Fruit fly (Drosophila melanogaster) whole organism, embryonic: Measurements from ENCODE around the gene Oatp74D.

Experiments
- CG10543 ChIP-seq: fragments of 200-800 bp; sonication (Bioruptor generic); optimal IDR thresholded peaks from 3 replicates; lab custom pipeline; 2017; ENCODE audit warnings: missing biosample characterization, mild to moderate bottlenecking, missing genetic modification characterization, moderate library complexity
- CG11723 ChIP-seq: fragments of 200-800 bp; sonication (Bioruptor generic); optimal IDR thresholded peaks from 2 replicates; lab custom pipeline; 2017; ENCODE audit warnings: missing biosample characterization, mild to moderate bottlenecking, missing genetic modification characterization
- CG15479 ChIP-seq: fragments of 200-800 bp; sonication (Bioruptor generic); optimal IDR thresholded peaks from 3 replicates; lab custom pipeline; 2019; ENCODE audit warnings: missing biosample characterization, mild to moderate bottlenecking, missing genetic modification characterization, moderate library complexity
- CG1792 ChIP-seq: fragments of 200-800 bp; sonication (Bioruptor generic); optimal IDR thresholded peaks from 2 replicates; lab custom pipeline; 2016; ENCODE audit warnings: missing biosample characterization, missing genetic modification characterization
- CG32767 ChIP-seq: fragments of 200-800 bp; sonication (Bioruptor generic); IDR thresholded peaks from 2 replicates; pipeline ENCODE4 v1.3.6; 2022; ENCODE audit warnings: missing biosample characterization, missing genetic modification characterization
- CG4424 ChIP-seq: fragments of 200-800 bp; sonication (Bioruptor generic); optimal IDR thresholded peaks from 3 replicates; lab custom pipeline; 2016; ENCODE audit warnings: missing biosample characterization, missing genetic modification characterization
- CG6813 ChIP-seq: fragments of 200-800 bp; sonication (Bioruptor generic); optimal IDR thresholded peaks from 2 replicates; lab custom pipeline; 2017; ENCODE audit warnings: missing biosample characterization, missing genetic modification characterization, mild to moderate bottlenecking, moderate library complexity, missing genetic modification reagents
- CG7745 ChIP-seq: fragments of 200-800 bp; sonication (Bioruptor generic); optimal IDR thresholded peaks from 2 replicates; lab custom pipeline; 2018; ENCODE audit warnings: missing biosample characterization, mild to moderate bottlenecking, missing genetic modification characterization, moderate library complexity
- CG7987 ChIP-seq: fragments of 200-800 bp; sonication (Bioruptor generic); optimal IDR thresholded peaks from 2 replicates; lab custom pipeline; 2018; ENCODE audit warnings: missing biosample characterization, mild to moderate bottlenecking, missing genetic modification characterization, moderate library complexity
- D19A ChIP-seq: fragments of 200-800 bp; optimal IDR thresholded peaks from 3 replicates; lab custom pipeline; 2019; ENCODE audit warnings: missing biosample characterization, mild to moderate bottlenecking, missing genetic modification characterization, moderate library complexity
- Dp ChIP-seq: fragments of 200-800 bp; sonication (Bioruptor generic); optimal IDR thresholded peaks from 2 replicates; lab custom pipeline; 2018; ENCODE audit warnings: missing biosample characterization, mild to moderate bottlenecking, missing genetic modification characterization, moderate library complexity
- Drgx ChIP-seq: fragments of 200-800 bp; sonication (Bioruptor generic); IDR thresholded peaks from 2 replicates; pipeline ENCODE4 v1.3.6; 2022; ENCODE audit warnings: missing biosample characterization, missing genetic modification characterization
- ERR ChIP-seq: fragments of 200-800 bp; sonication (Bioruptor generic); optimal IDR thresholded peaks from 2 replicates; lab custom pipeline; 2016; ENCODE audit warnings: missing biosample characterization, missing genetic modification characterization
- Hsf ChIP-seq: fragments of 200-800 bp; sonication (Bioruptor generic); optimal IDR thresholded peaks from 3 replicates; lab custom pipeline; 2016; ENCODE audit warnings: missing biosample characterization, missing genetic modification characterization
- Myb ChIP-seq: fragments of 200-800 bp; sonication (Bioruptor generic); optimal IDR thresholded peaks from 2 replicates; lab custom pipeline; 2016; ENCODE audit warnings: missing biosample characterization, missing genetic modification characterization
- Oaz ChIP-seq: fragments of 200-800 bp; sonication (Bioruptor generic); IDR thresholded peaks from 2 replicates; pipeline ENCODE4 v1.3.6; 2022; ENCODE audit warnings: missing biosample characterization, missing genetic modification characterization
- Oli ChIP-seq: fragments of 200-800 bp; sonication (Bioruptor generic); optimal IDR thresholded peaks from 2 replicates; lab custom pipeline; 2018; ENCODE audit warnings: missing biosample characterization, mild to moderate bottlenecking, missing genetic modification characterization, moderate library complexity
- Ravus ChIP-seq: fragments of 200-800 bp; sonication (Bioruptor generic); IDR thresholded peaks from 2 replicates; pipeline ENCODE4 v1.3.6; 2022; ENCODE audit warnings: missing biosample characterization, missing genetic modification characterization
- Sox102F ChIP-seq: fragments of 200-800 bp; sonication (Bioruptor generic); optimal IDR thresholded peaks from 2 replicates; lab custom pipeline; 2018; ENCODE audit warnings: missing biosample characterization, mild to moderate bottlenecking, missing genetic modification characterization, moderate library complexity
- Sry-β ChIP-seq: fragments of 200-800 bp; sonication (Bioruptor generic); optimal IDR thresholded peaks from 2 replicates; lab custom pipeline; 2018; ENCODE audit warnings: missing biosample characterization, mild to moderate bottlenecking, missing genetic modification characterization, moderate library complexity
- TFAM ChIP-seq: fragments of 200-800 bp; sonication (Bioruptor generic); optimal IDR thresholded peaks from 2 replicates; lab custom pipeline; 2017; ENCODE audit warnings: missing biosample characterization, missing genetic modification characterization, inconsistent platforms
- Xrp1 ChIP-seq: fragments of 200-800 bp; sonication (Bioruptor generic); IDR thresholded peaks from 2 replicates; pipeline ENCODE4 v1.3.6; 2022; ENCODE audit warnings: missing biosample characterization, missing genetic modification characterization
- YL-1 ChIP-seq: fragments of 200-800 bp; sonication (Bioruptor generic); optimal IDR thresholded peaks from 3 replicates; lab custom pipeline; 2017; ENCODE audit warnings: missing biosample characterization, mild to moderate bottlenecking, missing genetic modification characterization
- ara ChIP-seq: fragments of 200-800 bp; sonication (Bioruptor generic); IDR thresholded peaks from 2 replicates; pipeline ENCODE4 v1.3.6; 2022; ENCODE audit warnings: missing biosample characterization, missing genetic modification characterization
- ase ChIP-seq: fragments of 200-800 bp; sonication (Bioruptor generic); IDR thresholded peaks from 3 replicates; pipeline ENCODE4 v1.3.6; 2022; ENCODE audit warnings: missing biosample characterization, missing genetic modification characterization
- az2 ChIP-seq: fragments of 200-800 bp; sonication (Bioruptor generic); optimal IDR thresholded peaks from 3 replicates; lab custom pipeline; 2016; ENCODE audit warnings: missing biosample characterization, missing genetic modification characterization
- bcd ChIP-seq: fragments of 200-800 bp; sonication (Bioruptor generic); optimal IDR thresholded peaks from 2 replicates; lab custom pipeline; 2017; ENCODE audit warnings: missing biosample characterization, mild to moderate bottlenecking, missing genetic modification characterization
- cad ChIP-seq: fragments of >200 bp; optimal IDR thresholded peaks from 2 replicates; lab custom pipeline; 2017; ENCODE audit warnings: missing biosample characterization, missing genetic modification characterization
- corto ChIP-seq: fragments of 200-800 bp; sonication (Bioruptor generic); optimal IDR thresholded peaks from 2 replicates; lab custom pipeline; 2016; ENCODE audit warnings: missing biosample characterization, mild to moderate bottlenecking, missing genetic modification characterization, moderate library complexity
- dpn ChIP-seq, 2 experiments: fragments of 200-800 bp; sonication (Bioruptor generic); optimal IDR thresholded peaks; 3 replicates each; lab custom pipeline; 2016; ENCODE audit warnings: missing biosample characterization in 2 of 2, missing genetic modification characterization in 2 of 2
- fru ChIP-seq: fragments of >200 bp; optimal IDR thresholded peaks from 2 replicates; lab custom pipeline; 2017
- insv ChIP-seq, 2 experiments: fragments of 200-800 bp; sonication (Bioruptor generic); optimal IDR thresholded peaks; 3 replicates each; lab custom pipeline; 2016 to 2018; ENCODE audit warnings: missing biosample characterization in 2 of 2, missing genetic modification characterization in 2 of 2
- inv ChIP-seq: fragments of 200-800 bp; sonication (Bioruptor generic); IDR thresholded peaks from 2 replicates; pipeline ENCODE4 v1.3.6; 2022; ENCODE audit warnings: missing biosample characterization, missing genetic modification characterization; ENCODE audit not compliant: partially characterized antibody
- lbe ChIP-seq: fragments of 200-800 bp; sonication (Bioruptor generic); optimal IDR thresholded peaks from 2 replicates; lab custom pipeline; 2016; ENCODE audit warnings: missing biosample characterization, mild to moderate bottlenecking, missing genetic modification characterization
- salm ChIP-seq: fragments of 200-800 bp; sonication (Bioruptor generic); optimal IDR thresholded peaks from 2 replicates; lab custom pipeline; 2018; ENCODE audit warnings: missing biosample characterization, mild to moderate bottlenecking, missing genetic modification characterization
- sens ChIP-seq: fragments of 200-800 bp; sonication (Bioruptor generic); peaks from one replicate; lab custom pipeline; 2016; ENCODE audit warnings: missing biosample characterization, missing genetic modification characterization
- slbo ChIP-seq: fragments of 200-800 bp; sonication (Bioruptor generic); IDR thresholded peaks from 2 replicates; pipeline ENCODE4 v1.3.6; 2022; ENCODE audit warnings: missing biosample characterization, missing genetic modification characterization
- toy ChIP-seq: fragments of 200-800 bp; sonication (Bioruptor generic); IDR thresholded peaks from 2 replicates; pipeline ENCODE4 v1.3.6; 2022; ENCODE audit warnings: missing biosample characterization, missing genetic modification characterization
- trh ChIP-seq: fragments of 200-800 bp; sonication (Bioruptor generic); optimal IDR thresholded peaks from 2 replicates; lab custom pipeline; 2016; ENCODE audit warnings: missing biosample characterization, missing genetic modification characterization
- tx ChIP-seq: fragments of 200-800 bp; sonication (Bioruptor generic); optimal IDR thresholded peaks from 2 replicates; lab custom pipeline; 2016; ENCODE audit warnings: missing biosample characterization, missing genetic modification characterization
- vnd ChIP-seq: fragments of 200-800 bp; sonication (Bioruptor generic); IDR thresholded peaks from 3 replicates; pipeline ENCODE4 v1.3.6; 2022; ENCODE audit warnings: missing biosample characterization, missing genetic modification characterization; ENCODE audit not compliant: partially characterized antibody
- wek ChIP-seq: fragments of 200-800 bp; sonication (Bioruptor generic); optimal IDR thresholded peaks from 3 replicates; lab custom pipeline; 2018; ENCODE audit warnings: missing biosample characterization, mild to moderate bottlenecking, missing genetic modification characterization, moderate library complexity
- zfh1 ChIP-seq: fragments of 200-800 bp; sonication (Bioruptor generic); IDR thresholded peaks from 3 replicates; pipeline ENCODE4 v1.3.6; 2022; ENCODE audit warnings: missing biosample characterization, missing genetic modification characterization

The Oatp74D gene

dm6 chr3L:17500315-17500985 is 13.5 kb downstream of the Oatp74D start (continued):
- no peak for TF ChIP-seq CG32767 (GFP tag; lab: Robert Waterston, UW)
- TF ChIP-seq vnd (GFP tag; lab: Robert Waterston, UW) = 0 out of 3 replicates have a peak, but pooled peaks have one; percentile 11
- TF ChIP-seq CG7745 (tag; lab: Kevin White, UChicago) = no peak

DNA sequence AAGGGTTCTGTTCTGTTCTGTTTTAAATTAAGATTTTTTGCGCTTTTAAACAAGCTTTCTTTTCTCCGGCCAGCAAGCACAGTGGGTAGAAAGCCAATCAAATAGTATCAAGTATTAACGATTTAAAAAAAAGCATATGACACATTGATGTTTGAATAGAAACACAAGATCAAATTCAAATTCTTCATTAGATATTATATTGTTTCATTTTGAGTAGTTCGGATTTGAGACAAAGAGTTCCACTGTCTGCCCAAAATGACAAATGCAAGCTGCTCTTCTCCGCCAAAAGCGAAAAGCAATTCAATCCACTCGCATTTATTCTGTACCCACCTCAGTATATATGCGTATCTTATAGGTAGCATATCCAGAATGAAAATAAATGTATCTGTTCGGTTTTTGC is 15.3 kb downstream of the Oatp74D start:
- TF ChIP-seq CG4424 (GFP tag; lab: Kevin White, UChicago) (no peak), Sox102F (GFP tag; lab: Kevin White, UChicago) (peak; percentile 3), D19A (tag; lab: Kevin White, UChicago) (no peak), wek (GFP tag; lab: Kevin White, UChicago) (no peak), az2 (GFP tag; lab: Kevin White, UChicago) (no peak), bcd (GFP tag; lab: Kevin White, UChicago) (no peak), corto (peak; percentile 53), dpn (GFP tag; optimal IDR thresholded peaks at IDR 0.05; lab: Kevin White, UChicago) (no peak), zfh1 (GFP tag; lab: Robert Waterston, UW) (0 out of 3 replicates have a peak, but pooled peaks have one; percentile 41), CG10543 (GFP tag; lab: Kevin White, UChicago) (no peak), ERR (GFP tag; lab: Kevin White, UChicago) (no peak), ara (GFP tag; lab: Robert Waterston, UW) (no peak), insv (GFP tag; optimal IDR thresholded peaks at IDR 0.05; lab: Kevin White, UChicago) (no peak), salm (tag; lab: Kevin White, UChicago) (no peak), Xrp1 (GFP tag; lab: Robert Waterston, UW) (no peak), TFAM (GFP tag; lab: Kevin White, UChicago) (no peak), CG15479 (GFP tag; lab: Kevin White, UChicago) (no peak), Ravus (GFP tag; lab: Robert Waterston, UW) (no peak), Sry-β (GFP tag; lab: Kevin White, UChicago) (no peak), Oaz (GFP tag; lab: Robert Waterston, UW) (no peak), cad (GFP tag; lab: Kevin White, UChicago) (no peak), Dp (GFP tag; lab: Kevin White, UChicago) (no peak), Oli (tag; lab: Kevin White, UChicago) (no peak), Myb (GFP tag; lab: Kevin White, UChicago) (no peak), lbe (GFP tag; lab: Kevin White, UChicago) (peak; percentile 77), inv (no peak), slbo (GFP tag; lab: Robert Waterston, UW) (peak; percentile 21; the same call in 1 of the 2 replicates), YL-1 (no peak), CG1792 (GFP tag; lab: Kevin White, UChicago) (no peak), sens (peak; percentile 79), CG7987 (GFP tag; lab: Kevin White, UChicago) (no peak), fru (lab: Kevin White, UChicago) (no peak), CG11723 (GFP tag; lab: Kevin White, UChicago) (no peak), Drgx (GFP tag; lab: Robert Waterston, UW) (peak; percentile 60), ase (GFP tag; lab: Robert Waterston, UW) (no peak), Hsf (GFP tag; lab: Kevin White, UChicago) (no peak), trh (GFP tag; lab: Kevin White, UChicago) (no peak), toy (GFP tag; lab: Robert Waterston, UW) (no peak), tx (no peak), CG6813 (GFP tag; lab: Kevin White, UChicago) (no peak)
